Fruit fly (Drosophila melanogaster) S2 (cell line): ENCODE results near the gene pim.

ENCODE experiments used
- CG8478 ChIP-seq: fragments of >200 bp; optimal IDR thresholded peaks from 2 replicates; lab custom pipeline; 2018
- CTCF ChIP-seq, 2 experiments: fragments of >200 bp; optimal IDR thresholded peaks; 2 replicates each; lab custom pipeline; 2018

- TF ChIP-seq CTCF (optimal IDR thresholded peaks at IDR 0.05; lab: Kevin White, UChicago) (no peak), CG8478 (lab: Kevin White, UChicago) (no peak)
Measured at dm6 chr2L:10321036-10321583, 41.7 kb upstream of the pim start.
